Fruit fly (Drosophila melanogaster): ENCODE data around the gene CG1239.

- TF ChIP-seq CG14655 (GFP tag; optimal IDR thresholded peaks at IDR 0.05) (no peak), CG17806 (tag; optimal IDR thresholded peaks at IDR 0.05) (no peak), CG13204 (GFP tag; optimal IDR thresholded peaks at IDR 0.05) (no peak), EcR (GFP tag; optimal IDR thresholded peaks at IDR 0.05) (no peak), D1 (tag; optimal IDR thresholded peaks at IDR 0.05) (no peak), CG12605 (GFP tag; IDR thresholded peaks at IDR 0.05) (no peak), CG34367 (tag; optimal IDR thresholded peaks at IDR 0.05) (no peak), gl (tag; optimal IDR thresholded peaks at IDR 0.05) (no peak), CG4496 (GFP tag; IDR thresholded peaks at IDR 0.05) (no peak), CG8301 (tag; optimal IDR thresholded peaks at IDR 0.05) (no peak)
These were observed 28.3 kb upstream of the CG1239 start for dm6 chr3R:5704982-5705381.
